Worm (Caenorhabditis elegans) whole organism, L1 larva: ENCODE results near the gene ZC204.17.

Experiments used
- Y116A8C.19 ChIP-seq: sonication (generic microtip); optimal IDR thresholded peaks from 2 replicates; lab custom pipeline; 2016; ENCODE audit warnings: missing compliant biosample characterization, missing genetic modification characterization, borderline replicate concordance
- aly-2 ChIP-seq: fragments of 150-350 bp; optimal IDR thresholded peaks from 2 replicates; lab custom pipeline; 2014; ENCODE audit warnings: missing biosample characterization, missing genetic modification characterization
- efl-3 ChIP-seq: fragments of 200-800 bp; sonication (Bioruptor generic); optimal IDR thresholded peaks from 2 replicates; lab custom pipeline; 2018; ENCODE audit warnings: mild to moderate bottlenecking, missing genetic modification characterization, missing compliant biosample characterization
- egl-27 ChIP-seq, 2 experiments: fragments of 150-350 bp in 1 of 2; sonication (generic microtip); optimal IDR thresholded peaks; 3 replicates each; lab custom pipeline; 2017 to 2018; ENCODE audit warnings: missing biosample characterization in 2 of 2, missing genetic modification characterization in 2 of 2, missing genetic modification reagents in 2 of 2
- elt-2 ChIP-seq: sonication (generic microtip); optimal IDR thresholded peaks from 2 replicates; lab custom pipeline; 2016; ENCODE audit warnings: missing genetic modification characterization, mild to moderate bottlenecking, inconsistent platforms, missing compliant biosample characterization, missing genetic modification reagents
- fkh-4 ChIP-seq: sonication (generic microtip); optimal IDR thresholded peaks from 2 replicates; lab custom pipeline; 2016; ENCODE audit warnings: missing compliant biosample characterization, missing genetic modification characterization, borderline replicate concordance
- fkh-8 ChIP-seq: sonication (generic microtip); optimal IDR thresholded peaks from 2 replicates; lab custom pipeline; 2016; ENCODE audit warnings: mild to moderate bottlenecking, missing genetic modification characterization, missing compliant biosample characterization
- fos-1 ChIP-seq: fragments of 150-350 bp; optimal IDR thresholded peaks from 2 replicates; lab custom pipeline; 2014; ENCODE audit warnings: missing biosample characterization, missing genetic modification characterization
- hlh-17 ChIP-seq: fragments of 200-800 bp; sonication (Bioruptor generic); optimal IDR thresholded peaks from 2 replicates; lab custom pipeline; 2018; ENCODE audit warnings: missing genetic modification characterization, mild to moderate bottlenecking, missing compliant biosample characterization, moderate library complexity, borderline replicate concordance
- hlh-4 ChIP-seq: sonication (generic microtip); optimal IDR thresholded peaks from 2 replicates; lab custom pipeline; 2016; ENCODE audit warnings: mild to moderate bottlenecking, missing genetic modification characterization, missing compliant biosample characterization
- irx-1 ChIP-seq: sonication (generic microtip); optimal IDR thresholded peaks from 2 replicates; lab custom pipeline; 2016; ENCODE audit warnings: missing genetic modification characterization, missing compliant biosample characterization
- lin-39 ChIP-seq: fragments of 150-350 bp; optimal IDR thresholded peaks from 2 replicates; lab custom pipeline; 2014; ENCODE audit warnings: missing biosample characterization, missing genetic modification reagents, missing genetic modification characterization
- mep-1 ChIP-seq: fragments of 150-350 bp; optimal IDR thresholded peaks from 2 replicates; lab custom pipeline; 2014; ENCODE audit warnings: missing biosample characterization, missing genetic modification characterization
- nhr-12 ChIP-seq: sonication (generic microtip); optimal IDR thresholded peaks from 2 replicates; lab custom pipeline; 2017; ENCODE audit warnings: missing biosample characterization, missing genetic modification characterization
- nhr-237 ChIP-seq: fragments of 150-350 bp; optimal IDR thresholded peaks from 2 replicates; lab custom pipeline; 2014; ENCODE audit warnings: missing biosample characterization, missing genetic modification characterization
- pag-3 ChIP-seq: sonication (generic microtip); optimal IDR thresholded peaks from 2 replicates; lab custom pipeline; 2017; ENCODE audit warnings: missing genetic modification characterization, mild to moderate bottlenecking, missing compliant biosample characterization, antibody characterized with exemption, borderline replicate concordance; ENCODE audit not compliant: insufficient read depth
- sup-37 ChIP-seq: fragments of 200-800 bp; sonication (Bioruptor generic); optimal IDR thresholded peaks from 2 replicates; lab custom pipeline; 2018; ENCODE audit warnings: mild to moderate bottlenecking, missing genetic modification characterization, missing compliant biosample characterization
- tbx-2 ChIP-seq: sonication (generic microtip); optimal IDR thresholded peaks from 2 replicates; lab custom pipeline; 2016; ENCODE audit warnings: missing genetic modification characterization, missing compliant biosample characterization
- unc-30 ChIP-seq: sonication (generic microtip); optimal IDR thresholded peaks from 2 replicates; lab custom pipeline; 2017; ENCODE audit warnings: missing biosample characterization, missing genetic modification characterization
- unc-98 ChIP-seq: fragments of 200-800 bp; sonication (Bioruptor generic); IDR thresholded peaks from 2 replicates; pipeline ENCODE4 v1.3.6; 2022; ENCODE audit warnings: missing genetic modification characterization, missing compliant biosample characterization
- vab-15 ChIP-seq: sonication (generic microtip); optimal IDR thresholded peaks from 2 replicates; lab custom pipeline; 2017; ENCODE audit warnings: missing genotype, mild to moderate bottlenecking, missing genetic modification characterization, missing compliant biosample characterization
- xbp-1 ChIP-seq: sonication (generic microtip); optimal IDR thresholded peaks from 2 replicates; lab custom pipeline; 2016; ENCODE audit warnings: missing genetic modification characterization, missing compliant biosample characterization

ZC204.17 gene

ce11 chrII:1603049-1603448 is 43.0 kb downstream of the ZC204.17 start:
- no peak for TF ChIP-seq lin-39 (tag; lab: Kevin White, UChicago)
- no peak for TF ChIP-seq unc-98 (GFP tag; lab: Robert Waterston, UW)
- no peak for TF ChIP-seq fkh-4
- TF ChIP-seq sup-37 (GFP tag; lab: Kevin White, UChicago): no peak
- no peak for TF ChIP-seq irx-1 (tag; lab: Kevin White, UChicago)

- no peak for TF ChIP-seq tbx-2
- no peak for TF ChIP-seq hlh-4 (tag; lab: Kevin White, UChicago)
- TF ChIP-seq fkh-8 (tag; lab: Kevin White, UChicago): no peak
- TF ChIP-seq xbp-1 (tag; lab: Kevin White, UChicago): no peak
- TF ChIP-seq fos-1: no peak
- no peak for TF ChIP-seq efl-3 (GFP tag; lab: Kevin White, UChicago)
- TF ChIP-seq nhr-12 (tag; lab: Kevin White, UChicago): no peak
- TF ChIP-seq hlh-17 (GFP tag; lab: Kevin White, UChicago): no peak
- no peak for TF ChIP-seq nhr-237 (tag; lab: Kevin White, UChicago)
- no peak for TF ChIP-seq lin-39 (tag; lab: Kevin White, UChicago)
- no peak for TF ChIP-seq aly-2 (tag; lab: Kevin White, UChicago)
Observed at ce11 chrII:1601507-1601906, 44.6 kb downstream of the ZC204.17 start, which contains the start of gene bath-47. Gene bath-47, plus strand, starts transcription at chrII:1601811.

- TF ChIP-seq pag-3 (tag; lab: Kevin White, UChicago) (no peak), unc-30 (tag; lab: Kevin White, UChicago) (no peak), egl-27 (tag; optimal IDR thresholded peaks at IDR 0.05; lab: Kevin White, UChicago) (no peak), Y116A8C.19 (tag; lab: Kevin White, UChicago) (no peak), fos-1 (no peak), vab-15 (no peak), nhr-12 (tag; lab: Kevin White, UChicago) (no peak)
Observed at ce11 chrII:1600661-1601060, 45.4 kb downstream of the ZC204.17 start, which contains the start of gene bath-26. Gene bath-26, minus strand, starts transcription at chrII:1600761.

ce11 chrII:1597101-1598088 is 48.7 kb downstream of the ZC204.17 start, which contains the start of gene bath-46:
Gene bath-46, plus strand, starts transcription at chrII:1597906.
- TF ChIP-seq elt-2 (tag; lab: Kevin White, UChicago): peak; percentile 67
- no peak for TF ChIP-seq mep-1 (tag; lab: Kevin White, UChicago)
